Fruit fly (Drosophila melanogaster) whole organism, embryonic: ENCODE measurements around the gene CG7806.

Experiments used
- CG10209 ChIP-seq: fragments of 200-800 bp; sonication (Bioruptor generic); optimal IDR thresholded peaks from 3 replicates; lab custom pipeline; 2017; ENCODE audit warnings: missing biosample characterization, mild to moderate bottlenecking, missing genetic modification characterization, missing genetic modification reagents
- CG10274 ChIP-seq: fragments of 200-800 bp; sonication (Bioruptor generic); optimal IDR thresholded peaks from 3 replicates; lab custom pipeline; 2017; ENCODE audit warnings: missing biosample characterization, mild to moderate bottlenecking, missing genetic modification characterization
- CG10654 ChIP-seq: fragments of 200-800 bp; sonication (Bioruptor generic); optimal IDR thresholded peaks from 2 replicates; lab custom pipeline; 2016; ENCODE audit warnings: missing biosample characterization, missing genetic modification characterization
- CG11696 ChIP-seq: fragments of 200-800 bp; sonication (Bioruptor generic); IDR thresholded peaks from 2 replicates; pipeline ENCODE4 v1.3.6; 2022; ENCODE audit warnings: missing biosample characterization, missing genetic modification characterization
- CG15601 ChIP-seq: fragments of 200-800 bp; sonication (Bioruptor generic); optimal IDR thresholded peaks from 3 replicates; lab custom pipeline; 2019; ENCODE audit warnings: missing biosample characterization, mild to moderate bottlenecking, missing genetic modification characterization, moderate library complexity
- CG17385 ChIP-seq: fragments of 200-800 bp; sonication (Bioruptor generic); optimal IDR thresholded peaks from 3 replicates; lab custom pipeline; 2018; ENCODE audit warnings: missing biosample characterization, mild to moderate bottlenecking, missing genetic modification characterization
- CG17612 ChIP-seq: fragments of 200-800 bp; sonication (Bioruptor generic); IDR thresholded peaks from 2 replicates; pipeline ENCODE4 v1.3.6; 2022; ENCODE audit warnings: missing biosample characterization, missing genetic modification characterization
- CG17912 ChIP-seq: fragments of 200-800 bp; sonication (Bioruptor generic); optimal IDR thresholded peaks from 2 replicates; lab custom pipeline; 2018; ENCODE audit warnings: missing biosample characterization, mild to moderate bottlenecking, missing genetic modification characterization
- CG31441 ChIP-seq: fragments of 200-800 bp; sonication (Bioruptor generic); IDR thresholded peaks from 2 replicates; pipeline ENCODE4 v1.3.6; 2022; ENCODE audit warnings: missing biosample characterization, missing genetic modification characterization
- CG3163 ChIP-seq: fragments of 200-800 bp; sonication (Bioruptor generic); optimal IDR thresholded peaks from 3 replicates; lab custom pipeline; 2016; ENCODE audit warnings: missing biosample characterization, missing genetic modification characterization
- CG32772 ChIP-seq: fragments of 200-800 bp; sonication (Bioruptor generic); IDR thresholded peaks from 2 replicates; pipeline ENCODE4 v1.3.6; 2022; ENCODE audit warnings: missing biosample characterization, missing genetic modification characterization
- CG3281 ChIP-seq: fragments of 200-800 bp; sonication (Bioruptor generic); optimal IDR thresholded peaks from 3 replicates; lab custom pipeline; 2017; ENCODE audit warnings: missing biosample characterization, mild to moderate bottlenecking, missing genetic modification characterization
- CG3847 ChIP-seq: fragments of 200-800 bp; sonication (Bioruptor generic); IDR thresholded peaks from 2 replicates; pipeline ENCODE4 v1.3.6; 2022; ENCODE audit warnings: missing biosample characterization, missing genetic modification characterization
- CG4617 ChIP-seq: fragments of 200-800 bp; sonication (Bioruptor generic); optimal IDR thresholded peaks from 3 replicates; lab custom pipeline; 2016; ENCODE audit warnings: missing biosample characterization, missing genetic modification characterization, borderline replicate concordance
- CG6791 ChIP-seq: fragments of 200-800 bp; sonication (Bioruptor generic); IDR thresholded peaks from 3 replicates; pipeline ENCODE4 v1.3.6; 2022; ENCODE audit warnings: missing biosample characterization, missing genetic modification characterization; ENCODE audit not compliant: partially characterized antibody
- CG7786 ChIP-seq: fragments of 200-800 bp; sonication (Bioruptor generic); optimal IDR thresholded peaks from 2 replicates; lab custom pipeline; 2016; ENCODE audit warnings: missing biosample characterization, missing genetic modification characterization
- CG7839 ChIP-seq: fragments of 200-800 bp; sonication (Bioruptor generic); optimal IDR thresholded peaks from 3 replicates; lab custom pipeline; 2018; ENCODE audit warnings: missing biosample characterization, mild to moderate bottlenecking, missing genetic modification characterization, moderate library complexity
- CG7963 ChIP-seq: fragments of 200-800 bp; sonication (Bioruptor generic); IDR thresholded peaks from 3 replicates; pipeline ENCODE4 v1.3.6; 2022; ENCODE audit warnings: missing biosample characterization, missing genetic modification characterization; ENCODE audit not compliant: partially characterized antibody
- CHES-1-like ChIP-seq: fragments of 200-800 bp; sonication (Bioruptor generic); optimal IDR thresholded peaks from 2 replicates; lab custom pipeline; 2016; ENCODE audit warnings: missing biosample characterization, missing genetic modification characterization
- Camta ChIP-seq: fragments of 200-800 bp; sonication (Bioruptor generic); optimal IDR thresholded peaks from 2 replicates; lab custom pipeline; 2016; ENCODE audit warnings: missing biosample characterization, missing genetic modification characterization
- Chrac-16 ChIP-seq: fragments of 200-800 bp; sonication (Bioruptor generic); optimal IDR thresholded peaks from 3 replicates; lab custom pipeline; 2016; ENCODE audit warnings: missing biosample characterization, missing genetic modification characterization
- D19A ChIP-seq: fragments of 200-800 bp; optimal IDR thresholded peaks from 3 replicates; lab custom pipeline; 2019; ENCODE audit warnings: missing biosample characterization, mild to moderate bottlenecking, missing genetic modification characterization, moderate library complexity
- Fer1 ChIP-seq: fragments of 200-800 bp; sonication (Bioruptor generic); optimal IDR thresholded peaks from 2 replicates; lab custom pipeline; 2017; ENCODE audit warnings: missing biosample characterization, mild to moderate bottlenecking, missing genetic modification characterization
- Gug ChIP-seq: fragments of 200-800 bp; sonication (Bioruptor generic); IDR thresholded peaks from 4 replicates; pipeline ENCODE4 v1.3.6; 2022; ENCODE audit warnings: missing biosample characterization, missing genetic modification characterization
- H15 ChIP-seq: fragments of 200-800 bp; sonication (Bioruptor generic); IDR thresholded peaks from 3 replicates; pipeline ENCODE4 v1.3.6; 2022; ENCODE audit warnings: missing biosample characterization, missing genetic modification characterization
- HmgZ ChIP-seq: fragments of 200-800 bp; sonication (Bioruptor generic); optimal IDR thresholded peaks from 2 replicates; lab custom pipeline; 2018; ENCODE audit warnings: missing biosample characterization, mild to moderate bottlenecking, missing genetic modification characterization
- Hmx ChIP-seq: fragments of 200-800 bp; sonication (Bioruptor generic); optimal IDR thresholded peaks from 2 replicates; lab custom pipeline; 2016; ENCODE audit warnings: missing biosample characterization, missing genetic modification characterization
- Hr3 ChIP-seq: fragments of 200-800 bp; sonication (Bioruptor generic); optimal IDR thresholded peaks from 3 replicates; lab custom pipeline; 2016; ENCODE audit warnings: missing biosample characterization, missing genetic modification characterization
- MBD-R2 ChIP-seq: fragments of 200-800 bp; sonication (Bioruptor generic); IDR thresholded peaks from 2 replicates; pipeline ENCODE4 v1.3.6; 2022; ENCODE audit warnings: missing biosample characterization, missing genetic modification characterization
- Mad ChIP-seq: fragments of 200-800 bp; sonication (Bioruptor generic); optimal IDR thresholded peaks from 2 replicates; lab custom pipeline; 2016; ENCODE audit warnings: missing biosample characterization, missing genetic modification characterization
- Meics ChIP-seq: fragments of 200-800 bp; sonication (Bioruptor generic); optimal IDR thresholded peaks from 2 replicates; lab custom pipeline; 2017; ENCODE audit warnings: missing biosample characterization, mild to moderate bottlenecking, missing genetic modification characterization
- Nf-YB ChIP-seq: fragments of 200-800 bp; sonication (Bioruptor generic); optimal IDR thresholded peaks from 3 replicates; lab custom pipeline; 2019; ENCODE audit warnings: missing biosample characterization, mild to moderate bottlenecking, missing genetic modification characterization, moderate library complexity
- Opbp ChIP-seq: fragments of 200-800 bp; sonication (Bioruptor generic); IDR thresholded peaks from 3 replicates; pipeline ENCODE4 v1.3.6; 2022; ENCODE audit warnings: missing biosample characterization, missing genetic modification characterization; ENCODE audit not compliant: partially characterized antibody
- PHDP ChIP-seq: fragments of 200-800 bp; sonication (Bioruptor generic); optimal IDR thresholded peaks from 3 replicates; lab custom pipeline; 2018; ENCODE audit warnings: missing biosample characterization, mild to moderate bottlenecking, missing genetic modification characterization, moderate library complexity
- btn ChIP-seq: fragments of 200-800 bp; sonication (Bioruptor generic); optimal IDR thresholded peaks from 2 replicates; lab custom pipeline; 2016; ENCODE audit warnings: missing biosample characterization, missing genetic modification characterization
- cg ChIP-seq: fragments of 200-800 bp; sonication (Bioruptor generic); optimal IDR thresholded peaks from 3 replicates; lab custom pipeline; 2019; ENCODE audit warnings: missing biosample characterization, mild to moderate bottlenecking, missing genetic modification characterization, moderate library complexity
- disco-r ChIP-seq: fragments of 200-800 bp; sonication (Bioruptor generic); optimal IDR thresholded peaks from 2 replicates; lab custom pipeline; 2016; ENCODE audit warnings: missing biosample characterization, missing genetic modification characterization
- gro ChIP-seq: fragments of 200-800 bp; sonication (Bioruptor generic); optimal IDR thresholded peaks from 2 replicates; lab custom pipeline; 2016; ENCODE audit warnings: missing biosample characterization, missing genetic modification characterization
- gt ChIP-seq: fragments of 200-800 bp; sonication (Bioruptor generic); IDR thresholded peaks from 2 replicates; pipeline ENCODE4 v1.3.6; 2022; ENCODE audit warnings: missing biosample characterization, missing genetic modification characterization
- hkb ChIP-seq, 2 experiments: fragments of 200-800 bp in 1 of 2; fragments of >200 bp in 1 of 2; sonication (Bioruptor generic) in 1 of 2; IDR thresholded peaks in 1 of 2; optimal IDR thresholded peaks in 1 of 2; 2 replicates each; pipeline versions ENCODE4 v1.3.6 to Lab custom; 2017 to 2022; ENCODE audit warnings: missing biosample characterization in 1 of 2, missing genetic modification characterization in 1 of 2
- insv ChIP-seq, 2 experiments: fragments of 200-800 bp; sonication (Bioruptor generic); optimal IDR thresholded peaks; 3 replicates each; lab custom pipeline; 2016 to 2018; ENCODE audit warnings: missing biosample characterization in 2 of 2, missing genetic modification characterization in 2 of 2
- lab ChIP-seq: fragments of 200-800 bp; sonication (Bioruptor generic); optimal IDR thresholded peaks from 3 replicates; lab custom pipeline; 2017; ENCODE audit warnings: missing biosample characterization, missing genetic modification characterization, mild to moderate bottlenecking, moderate library complexity, missing genetic modification reagents
- pan ChIP-seq, 4 experiments: fragments of >200 bp in 3 of 4; fragments of 200-800 bp in 1 of 4; sonication (Bioruptor generic) in 1 of 4; optimal IDR thresholded peaks in 3 of 4; IDR thresholded peaks in 1 of 4; 2 replicates each; pipeline versions ENCODE4 v1.3.6 to Lab custom; 2017 to 2022; ENCODE audit warnings: missing biosample characterization in 2 of 4, missing genetic modification characterization in 2 of 4, mixed read lengths in 1 of 4
- prd ChIP-seq, 3 experiments: fragments of >200 bp in 2 of 3; fragments of 200-800 bp in 1 of 3; sonication (Bioruptor generic) in 1 of 3; optimal IDR thresholded peaks in 2 of 3; IDR thresholded peaks in 1 of 3; 2 replicates in 2 of 3; 3 replicates in 1 of 3; pipeline versions ENCODE4 v1.3.6 to Lab custom; 2017 to 2022; ENCODE audit warnings: missing biosample characterization in 1 of 3, missing genetic modification characterization in 1 of 3
- scrt ChIP-seq: fragments of 200-800 bp; sonication (Bioruptor generic); optimal IDR thresholded peaks from 2 replicates; lab custom pipeline; 2018; ENCODE audit warnings: missing biosample characterization, mild to moderate bottlenecking, missing genetic modification characterization, moderate library complexity
- toy ChIP-seq: fragments of 200-800 bp; sonication (Bioruptor generic); IDR thresholded peaks from 2 replicates; pipeline ENCODE4 v1.3.6; 2022; ENCODE audit warnings: missing biosample characterization, missing genetic modification characterization
- trem ChIP-seq: fragments of 200-800 bp; optimal IDR thresholded peaks from 3 replicates; lab custom pipeline; 2019; ENCODE audit warnings: missing biosample characterization, mild to moderate bottlenecking, missing genetic modification characterization, moderate library complexity
- usp ChIP-seq: fragments of >200 bp; optimal IDR thresholded peaks from 2 replicates; lab custom pipeline; 2017; ENCODE audit warnings: missing biosample characterization, missing genetic modification characterization
- wor ChIP-seq: fragments of 200-800 bp; sonication (Bioruptor generic); IDR thresholded peaks from 2 replicates; pipeline ENCODE4 v1.3.6; 2022; ENCODE audit warnings: missing biosample characterization, missing genetic modification characterization

Gene CG7806

DNA sequence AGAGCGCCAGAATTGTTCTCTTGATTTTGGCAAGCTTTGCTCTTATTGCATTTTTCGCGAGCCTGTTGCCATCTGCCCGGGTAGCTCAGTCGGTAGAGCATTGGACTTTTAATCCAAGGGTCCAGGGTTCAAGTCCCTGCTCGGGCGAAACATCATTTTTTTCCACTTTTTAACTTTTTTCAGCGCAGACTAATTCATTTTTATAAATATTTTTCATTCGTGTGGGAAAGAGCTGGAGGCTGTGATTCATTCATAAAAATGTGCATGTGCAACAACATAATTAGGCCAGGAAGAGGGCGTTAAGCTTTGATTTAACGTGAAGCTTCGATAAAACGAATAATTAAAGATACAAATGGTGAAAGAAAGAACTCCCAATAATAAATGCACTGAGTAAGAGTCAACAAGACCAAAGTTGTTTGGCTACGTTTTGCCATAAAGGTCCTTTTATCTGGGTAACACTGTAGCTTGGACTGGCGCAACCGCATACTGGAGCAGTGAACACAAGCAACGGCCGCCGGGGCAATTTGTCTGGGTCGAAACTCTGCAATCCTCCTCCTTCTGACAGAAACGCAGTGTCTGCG lies 20.5 kb upstream of the CG7806 start (continued):
- TF ChIP-seq CG17612 (GFP tag; lab: Robert Waterston, UW) (no peak), CG7786 (no peak), disco-r (GFP tag; lab: Kevin White, UChicago) (no peak), Nf-YB (GFP tag; lab: Kevin White, UChicago) (no peak), lab (peak; percentile 27), CG31441 (GFP tag; lab: Robert Waterston, UW) (0 out of 2 replicates have a peak, but pooled peaks have one; percentile 32), gro (GFP tag; lab: Kevin White, UChicago) (no peak), Hmx (GFP tag; lab: Kevin White, UChicago) (no peak), Chrac-16 (peak; percentile 8), CG10654 (GFP tag; lab: Kevin White, UChicago) (no peak), Mad (no peak), H15 (GFP tag; lab: Robert Waterston, UW) (0 out of 3 replicates have a peak, but pooled peaks have one; percentile 14), CG6791 (no peak), Camta (GFP tag; lab: Kevin White, UChicago) (no peak), Meics (GFP tag; lab: Kevin White, UChicago) (no peak), btn (GFP tag; lab: Kevin White, UChicago) (no peak), cg (GFP tag; lab: Kevin White, UChicago) (no peak), usp (GFP tag; lab: Kevin White, UChicago) (no peak), HmgZ (tag; lab: Kevin White, UChicago) (no peak), CG7963 (no peak), CG17385 (peak; percentile 15), CG7839 (tag; lab: Kevin White, UChicago) (peak; percentile 43), PHDP (peak; percentile 8), CG10209 (GFP tag; lab: Kevin White, UChicago) (no peak), gt (no peak), pan (optimal IDR thresholded peaks at IDR 0.05; lab: Kevin White, UChicago) (no peak), pan (GFP tag; optimal IDR thresholded peaks at IDR 0.05 in 1 of 2, IDR thresholded peaks at IDR 0.05 in 1 of 2) (peak in 1 of 2 experiments; percentile 25), hkb (optimal IDR thresholded peaks at IDR 0.05; lab: Kevin White, UChicago) (no peak), hkb (GFP tag; IDR thresholded peaks at IDR 0.05; lab: Robert Waterston, UW) (peak; percentile 23; the same call in 1 of the 2 replicates), Opbp (GFP tag; lab: Robert Waterston, UW) (no peak), CG32772 (no peak), CG3163 (GFP tag; lab: Kevin White, UChicago) (no peak), CG4617 (GFP tag; lab: Kevin White, UChicago) (no peak), CHES-1-like (GFP tag; lab: Kevin White, UChicago) (no peak), prd (optimal IDR thresholded peaks at IDR 0.05; lab: Kevin White, UChicago) (no peak), prd (GFP tag; IDR thresholded peaks at IDR 0.05; lab: Robert Waterston, UW) (peak; percentile 41; the same call in 1 of the 3 replicates), CG11696 (no peak), Fer1 (GFP tag; lab: Kevin White, UChicago) (no peak), CG3847 (GFP tag; lab: Robert Waterston, UW) (no peak), CG15601 (no peak), Gug (GFP tag; lab: Robert Waterston, UW) (0 out of 4 replicates have a peak, but pooled peaks have one; percentile 29), MBD-R2 (GFP tag; lab: Robert Waterston, UW) (no peak), CG10274 (no peak), wor (GFP tag; lab: Robert Waterston, UW) (no peak), D19A (tag; lab: Kevin White, UChicago) (no peak), CG3281 (no peak), toy (GFP tag; lab: Robert Waterston, UW) (no peak), scrt (no peak), insv (GFP tag; optimal IDR thresholded peaks at IDR 0.05; lab: Kevin White, UChicago) (no peak), Hr3 (GFP tag; lab: Kevin White, UChicago) (no peak), CG17912 (GFP tag; lab: Kevin White, UChicago) (no peak), trem (tag; lab: Kevin White, UChicago) (no peak)
